Worm (Caenorhabditis elegans) whole organism, early embryonic: ENCODE results near the gene F32D8.15.

Experiments
- B0310.2 ChIP-seq: sonication (generic microtip); optimal IDR thresholded peaks from 2 replicates; lab custom pipeline; 2016; ENCODE audit warnings: mild to moderate bottlenecking, missing genetic modification characterization, missing compliant biosample characterization
- F13C5.2 ChIP-seq: sonication (generic microtip); optimal IDR thresholded peaks from 2 replicates; lab custom pipeline; 2017; ENCODE audit warnings: mild to moderate bottlenecking, missing genetic modification characterization, inconsistent platforms, missing compliant biosample characterization
- aly-1 ChIP-seq: sonication (generic microtip); optimal IDR thresholded peaks from 2 replicates; lab custom pipeline; 2016; ENCODE audit warnings: missing genetic modification characterization, missing compliant biosample characterization
- ama-1 ChIP-seq: fragments of 150-350 bp; optimal IDR thresholded peaks from 2 replicates; lab custom pipeline; 2014
- ceh-13 ChIP-seq: fragments of 200-800 bp; sonication (Bioruptor generic); optimal IDR thresholded peaks from 2 replicates; lab custom pipeline; 2018; ENCODE audit warnings: mild to moderate bottlenecking, missing genetic modification characterization, missing compliant biosample characterization
- ceh-36 ChIP-seq: sonication (generic microtip); optimal IDR thresholded peaks from 2 replicates; lab custom pipeline; 2016; ENCODE audit warnings: missing genetic modification characterization, inconsistent platforms, missing compliant biosample characterization
- ets-7 ChIP-seq: sonication (generic microtip); optimal IDR thresholded peaks from 2 replicates; lab custom pipeline; 2016; ENCODE audit warnings: missing genotype, missing genetic modification characterization, missing compliant biosample characterization
- flt-1 ChIP-seq: fragments of 200-800 bp; sonication (Bioruptor generic); IDR thresholded peaks from 2 replicates; pipeline ENCODE4 v1.3.6; 2022; ENCODE audit warnings: missing genetic modification characterization, missing compliant biosample characterization
- hmbx-1 ChIP-seq: sonication (generic microtip); optimal IDR thresholded peaks from 2 replicates; lab custom pipeline; 2016; ENCODE audit warnings: mild to moderate bottlenecking, missing genetic modification characterization, missing compliant biosample characterization
- hmg-4 ChIP-seq: fragments of 200-800 bp; sonication (Bioruptor generic); optimal IDR thresholded peaks from 2 replicates; lab custom pipeline; 2018; ENCODE audit warnings: mild to moderate bottlenecking, missing genetic modification characterization, missing compliant biosample characterization
- hnd-1 ChIP-seq: sonication (generic microtip); optimal IDR thresholded peaks from 2 replicates; lab custom pipeline; 2016; ENCODE audit warnings: missing genetic modification characterization, missing compliant biosample characterization
- pes-1 ChIP-seq: fragments of 200-800 bp; sonication (Bioruptor generic); IDR thresholded peaks from 2 replicates; pipeline ENCODE4 v1.3.6; 2022; ENCODE audit warnings: missing genetic modification reagents, missing genetic modification characterization, missing compliant biosample characterization
- scrt-1 ChIP-seq: fragments of 200-800 bp; sonication (Bioruptor generic); IDR thresholded peaks from 2 replicates; pipeline ENCODE4 v1.3.6; 2022; ENCODE audit warnings: missing genetic modification characterization, missing compliant biosample characterization
- sea-1 ChIP-seq: fragments of 200-800 bp; sonication (Bioruptor generic); conservative IDR thresholded peaks from 2 replicates; pipeline ENCODE4 v1.3.6; 2022; ENCODE audit warnings: missing genetic modification characterization, missing compliant biosample characterization
- tbx-11 ChIP-seq: fragments of 200-800 bp; sonication (Bioruptor generic); IDR thresholded peaks from 2 replicates; pipeline ENCODE4 v1.3.6; 2022; ENCODE audit warnings: missing genetic modification characterization, missing compliant biosample characterization
- tbx-37 ChIP-seq: fragments of 200-800 bp; sonication (Bioruptor generic); conservative IDR thresholded peaks from 2 replicates; pipeline ENCODE4 v1.3.6; 2022; ENCODE audit warnings: missing genetic modification reagents, missing genetic modification characterization, missing compliant biosample characterization
- tra-4 ChIP-seq: sonication (generic microtip); optimal IDR thresholded peaks from 2 replicates; lab custom pipeline; 2017; ENCODE audit warnings: missing genetic modification characterization, missing compliant biosample characterization

F32D8.15 gene

ce11 chrV:10923229-10923628 lies 19.4 kb downstream of the F32D8.15 start, which contains the start of gene F58B4.7:
Gene F58B4.7, minus strand, starts transcription at chrV:10923329.
- TF ChIP-seq sea-1, result no peak
- no peak for TF ChIP-seq flt-1
- no peak for TF ChIP-seq scrt-1 (GFP tag; lab: Robert Waterston, UW)
- no peak for TF ChIP-seq tbx-37 (GFP tag; lab: Robert Waterston, UW)
- no peak for TF ChIP-seq ceh-36
- TF ChIP-seq tbx-11 (GFP tag; lab: Robert Waterston, UW), result no peak
- TF ChIP-seq pes-1, result no peak
- no peak for TF ChIP-seq B0310.2

ce11 chrV:10924731-10925130 lies 20.9 kb downstream of the F32D8.15 start, which contains the start of gene F58B4.6:
Gene F58B4.6, plus strand, starts transcription at chrV:10925031.
- TF ChIP-seq flt-1 (no peak), tbx-11 (GFP tag; lab: Robert Waterston, UW) (no peak), sea-1 (no peak), hmg-4 (GFP tag; lab: Kevin White, UChicago) (no peak), tra-4 (no peak), aly-1 (tag; lab: Kevin White, UChicago) (no peak), scrt-1 (GFP tag; lab: Robert Waterston, UW) (no peak), hnd-1 (no peak), hmbx-1 (tag; lab: Kevin White, UChicago) (no peak), B0310.2 (no peak), ceh-13 (GFP tag; lab: Kevin White, UChicago) (no peak), tbx-37 (GFP tag; lab: Robert Waterston, UW) (no peak), ceh-36 (no peak)

ce11 chrV:10925658-10926057 lies 21.8 kb downstream of the F32D8.15 start:
- no peak for TF ChIP-seq scrt-1 (GFP tag; lab: Robert Waterston, UW)
- no peak for TF ChIP-seq hmg-4 (GFP tag; lab: Kevin White, UChicago)
- no peak for TF ChIP-seq ets-7 (tag; lab: Kevin White, UChicago)
- TF ChIP-seq ceh-13 (GFP tag; lab: Kevin White, UChicago), result no peak

- TF ChIP-seq aly-1 (tag; lab: Kevin White, UChicago), result no peak
Observed at ce11 chrV:10929511-10929910, 25.7 kb downstream of the F32D8.15 start, which contains the start of gene F58B4.3. Gene F58B4.3, plus strand, starts transcription at chrV:10929811.

- TF ChIP-seq ceh-13 (GFP tag; lab: Kevin White, UChicago) (no peak), sea-1 (no peak), tbx-11 (GFP tag; lab: Robert Waterston, UW) (no peak), F13C5.2 (tag; lab: Kevin White, UChicago) (no peak), aly-1 (tag; lab: Kevin White, UChicago) (no peak), flt-1 (no peak), hnd-1 (no peak), B0310.2 (no peak), pes-1 (no peak), ama-1 (lab: Kevin White, UChicago) (no peak), ets-7 (tag; lab: Kevin White, UChicago) (no peak), tbx-37 (GFP tag; lab: Robert Waterston, UW) (no peak), hmbx-1 (tag; lab: Kevin White, UChicago) (no peak)
Observed at ce11 chrV:10931189-10931588, 27.3 kb downstream of the F32D8.15 start, which contains the start of gene scvp-1. Gene scvp-1, minus strand, starts transcription at chrV:10931289.

ce11 chrV:10932411-10932810 lies 28.6 kb downstream of the F32D8.15 start, which contains the start of gene F58B4.5:
Gene F58B4.5, plus strand, starts transcription at chrV:10932693.
- TF ChIP-seq ceh-36, result no peak
- no peak for TF ChIP-seq hnd-1
- no peak for TF ChIP-seq B0310.2
- no peak for TF ChIP-seq ets-7 (tag; lab: Kevin White, UChicago)
- TF ChIP-seq ceh-13 (GFP tag; lab: Kevin White, UChicago), result no peak
- TF ChIP-seq hmg-4 (GFP tag; lab: Kevin White, UChicago), result no peak
- no peak for TF ChIP-seq flt-1
- TF ChIP-seq tra-4, result no peak
- TF ChIP-seq ama-1 (lab: Kevin White, UChicago), result no peak
- TF ChIP-seq hmbx-1 (tag; lab: Kevin White, UChicago), result no peak
- no peak for TF ChIP-seq aly-1 (tag; lab: Kevin White, UChicago)
- TF ChIP-seq tbx-11 (GFP tag; lab: Robert Waterston, UW), result no peak
- no peak for TF ChIP-seq sea-1
- TF ChIP-seq pes-1, result no peak
- no peak for TF ChIP-seq F13C5.2 (tag; lab: Kevin White, UChicago)
- no peak for TF ChIP-seq scrt-1 (GFP tag; lab: Robert Waterston, UW)
- TF ChIP-seq tbx-37 (GFP tag; lab: Robert Waterston, UW), result no peak

- no peak for TF ChIP-seq hmbx-1 (tag; lab: Kevin White, UChicago)
- TF ChIP-seq flt-1, result no peak
- no peak for TF ChIP-seq ama-1 (lab: Kevin White, UChicago)
- no peak for TF ChIP-seq hmg-4 (GFP tag; lab: Kevin White, UChicago)
- no peak for TF ChIP-seq tbx-37 (GFP tag; lab: Robert Waterston, UW)
- no peak for TF ChIP-seq aly-1 (tag; lab: Kevin White, UChicago)
Observed at ce11 chrV:10936681-10937080, 32.8 kb downstream of the F32D8.15 start, which contains the start of gene F17C11.12. Gene F17C11.12, minus strand, starts transcription at chrV:10936920.

- TF ChIP-seq tbx-11 (GFP tag; lab: Robert Waterston, UW), result no peak
- no peak for TF ChIP-seq ets-7 (tag; lab: Kevin White, UChicago)
- no peak for TF ChIP-seq tbx-37 (GFP tag; lab: Robert Waterston, UW)
- no peak for TF ChIP-seq aly-1 (tag; lab: Kevin White, UChicago)
- no peak for TF ChIP-seq flt-1
- no peak for TF ChIP-seq pes-1
- TF ChIP-seq B0310.2, result no peak
- TF ChIP-seq hnd-1, result no peak
- TF ChIP-seq tra-4, result no peak
- no peak for TF ChIP-seq ceh-13 (GFP tag; lab: Kevin White, UChicago)
- TF ChIP-seq hmg-4 (GFP tag; lab: Kevin White, UChicago), result no peak
- no peak for TF ChIP-seq ceh-36
- TF ChIP-seq F13C5.2 (tag; lab: Kevin White, UChicago), result no peak
- TF ChIP-seq hmbx-1 (tag; lab: Kevin White, UChicago), result no peak
Observed at ce11 chrV:10937294-10937693, 33.4 kb downstream of the F32D8.15 start.
